Worm (Caenorhabditis elegans) whole organism, L3 larva: ENCODE data around the gene srb-13.

ENCODE experiments used
- R02D3.7 ChIP-seq: fragments of 150-350 bp; optimal IDR thresholded peaks from 2 replicates; lab custom pipeline; 2014; ENCODE audit warnings: missing biosample characterization, missing genetic modification characterization
- ZK546.5 ChIP-seq: sonication (generic microtip); optimal IDR thresholded peaks from 2 replicates; lab custom pipeline; 2017; ENCODE audit warnings: missing biosample characterization, missing genetic modification characterization
- aly-2 ChIP-seq: fragments of 150-350 bp; optimal IDR thresholded peaks from 2 replicates; lab custom pipeline; 2014; ENCODE audit warnings: missing biosample characterization, missing genetic modification characterization
- ama-1 ChIP-seq: fragments of 150-350 bp; optimal IDR thresholded peaks from 2 replicates; lab custom pipeline; 2018
- ceh-16 ChIP-seq: sonication (generic microtip); optimal IDR thresholded peaks from 2 replicates; lab custom pipeline; 2017; ENCODE audit warnings: missing biosample characterization, missing genetic modification characterization
- ceh-28 ChIP-seq: fragments of 150-350 bp; optimal IDR thresholded peaks from 2 replicates; lab custom pipeline; 2014; ENCODE audit warnings: missing biosample characterization, missing genetic modification reagents, missing genetic modification characterization
- ceh-82 ChIP-seq: fragments of 150-350 bp; optimal IDR thresholded peaks from 2 replicates; lab custom pipeline; 2014; ENCODE audit warnings: missing biosample characterization, missing genetic modification characterization
- ceh-9 ChIP-seq: sonication (generic microtip); optimal IDR thresholded peaks from 2 replicates; lab custom pipeline; 2018; ENCODE audit warnings: missing biosample characterization, missing genetic modification characterization
- daf-12 ChIP-seq: fragments of 150-350 bp; optimal IDR thresholded peaks from 2 replicates; lab custom pipeline; 2014; ENCODE audit warnings: missing biosample characterization, missing genetic modification reagents, missing genetic modification characterization
- egl-27 ChIP-seq: sonication (generic microtip); optimal IDR thresholded peaks from 4 replicates; lab custom pipeline; 2017; ENCODE audit warnings: missing biosample characterization, missing genetic modification reagents, missing genetic modification characterization
- egl-5 ChIP-seq: fragments of 150-350 bp; optimal IDR thresholded peaks from 2 replicates; lab custom pipeline; 2017; ENCODE audit warnings: missing biosample characterization, missing genetic modification reagents, missing genetic modification characterization, inconsistent platforms
- elt-3 ChIP-seq, 3 experiments: fragments of 150-350 bp in 1 of 3; sonication (generic microtip) in 2 of 3; optimal IDR thresholded peaks; 2 replicates in 2 of 3; 4 replicates in 1 of 3; lab custom pipeline; 2014 to 2017; ENCODE audit warnings: missing biosample characterization in 3 of 3, missing genetic modification characterization in 3 of 3
- eor-1 ChIP-seq, 2 experiments: fragments of 150-350 bp; optimal IDR thresholded peaks; 2 replicates each; lab custom pipeline; 2014 to 2018; ENCODE audit warnings: missing biosample characterization in 2 of 2, missing genetic modification characterization in 2 of 2
- fkh-10 ChIP-seq: sonication (generic microtip); optimal IDR thresholded peaks from 2 replicates; lab custom pipeline; 2017; ENCODE audit warnings: missing biosample characterization, missing genetic modification reagents, missing genetic modification characterization
- fkh-2 ChIP-seq: fragments of 150-350 bp; optimal IDR thresholded peaks from 2 replicates; lab custom pipeline; 2014; ENCODE audit warnings: missing biosample characterization, missing genetic modification reagents, missing genetic modification characterization
- fos-1 ChIP-seq: fragments of 150-350 bp; optimal IDR thresholded peaks from 2 replicates; lab custom pipeline; 2014; ENCODE audit warnings: missing biosample characterization, missing genetic modification characterization
- hmg-11 ChIP-seq: sonication (generic microtip); optimal IDR thresholded peaks from 2 replicates; lab custom pipeline; 2016; ENCODE audit warnings: missing genetic modification characterization, missing compliant biosample characterization
- jun-1 ChIP-seq: fragments of 150-350 bp; optimal IDR thresholded peaks from 2 replicates; lab custom pipeline; 2014; ENCODE audit warnings: missing biosample characterization, missing genetic modification reagents, missing genetic modification characterization
- lin-39 ChIP-seq: fragments of 150-350 bp; optimal IDR thresholded peaks from 2 replicates; lab custom pipeline; 2018; ENCODE audit warnings: missing biosample characterization, missing genetic modification reagents, missing genetic modification characterization
- mdl-1 ChIP-seq: fragments of 150-350 bp; optimal IDR thresholded peaks from 2 replicates; lab custom pipeline; 2014; ENCODE audit warnings: missing biosample characterization, missing genetic modification characterization
- mml-1 ChIP-seq: fragments of 150-350 bp; sonication (generic microtip); optimal IDR thresholded peaks from 3 replicates; lab custom pipeline; 2014; ENCODE audit warnings: missing biosample characterization, missing genetic modification characterization
- nfya-1 ChIP-seq: sonication (generic microtip); optimal IDR thresholded peaks from 2 replicates; lab custom pipeline; 2017; ENCODE audit warnings: missing genetic modification characterization, mild to moderate bottlenecking, missing compliant biosample characterization, antibody characterized with exemption, moderate library complexity; ENCODE audit not compliant: insufficient read depth
- nhr-11 ChIP-seq: fragments of 150-350 bp; optimal IDR thresholded peaks from 2 replicates; lab custom pipeline; 2014; ENCODE audit warnings: missing biosample characterization, missing genetic modification characterization
- nhr-12 ChIP-seq: fragments of 150-350 bp; optimal IDR thresholded peaks from 2 replicates; lab custom pipeline; 2014; ENCODE audit warnings: missing biosample characterization, missing genetic modification characterization
- nhr-23 ChIP-seq: fragments of 150-350 bp; optimal IDR thresholded peaks from 2 replicates; lab custom pipeline; 2014; ENCODE audit warnings: missing biosample characterization, missing genetic modification reagents, missing genetic modification characterization
- nhr-28 ChIP-seq: fragments of 150-350 bp; optimal IDR thresholded peaks from 2 replicates; lab custom pipeline; 2014; ENCODE audit warnings: missing biosample characterization, missing genetic modification characterization
- nhr-67 ChIP-seq: fragments of 150-350 bp; optimal IDR thresholded peaks from 2 replicates; lab custom pipeline; 2014; ENCODE audit warnings: missing biosample characterization, missing genetic modification characterization
- nhr-77 ChIP-seq: fragments of 150-350 bp; optimal IDR thresholded peaks from 2 replicates; lab custom pipeline; 2014; ENCODE audit warnings: missing biosample characterization, missing genetic modification characterization
- pha-4 ChIP-seq: fragments of 150-350 bp; optimal IDR thresholded peaks from 2 replicates; lab custom pipeline; 2014; ENCODE audit warnings: missing biosample characterization, missing genetic modification reagents, missing genetic modification characterization
- pqm-1 ChIP-seq: fragments of 150-350 bp; optimal IDR thresholded peaks from 2 replicates; lab custom pipeline; 2017; ENCODE audit warnings: missing biosample characterization, missing genetic modification characterization, inconsistent platforms
- sea-2 ChIP-seq: fragments of 150-350 bp; sonication (generic microtip); optimal IDR thresholded peaks from 4 replicates; lab custom pipeline; 2014; ENCODE audit warnings: missing biosample characterization, missing genetic modification reagents, missing genetic modification characterization
- skn-1 ChIP-seq: fragments of 150-350 bp; optimal IDR thresholded peaks from 2 replicates; lab custom pipeline; 2014; ENCODE audit warnings: missing biosample characterization, missing genetic modification characterization
- snpc-4 ChIP-seq: fragments of 150-350 bp; optimal IDR thresholded peaks from 2 replicates; lab custom pipeline; 2014; ENCODE audit warnings: missing biosample characterization, missing genetic modification characterization
- unc-39 ChIP-seq: sonication (generic microtip); optimal IDR thresholded peaks from 4 replicates; lab custom pipeline; 2017; ENCODE audit warnings: missing biosample characterization, missing genetic modification characterization
- unc-62 ChIP-seq: fragments of 150-350 bp; sonication (generic microtip); optimal IDR thresholded peaks from 4 replicates; lab custom pipeline; 2014; ENCODE audit warnings: missing biosample characterization, missing genetic modification reagents, missing genetic modification characterization
- zag-1 ChIP-seq: fragments of 150-350 bp; optimal IDR thresholded peaks from 2 replicates; lab custom pipeline; 2014; ENCODE audit warnings: missing biosample characterization, missing genetic modification characterization
- ztf-11 ChIP-seq: fragments of 150-350 bp; optimal IDR thresholded peaks from 2 replicates; lab custom pipeline; 2014; ENCODE audit warnings: missing biosample characterization, missing genetic modification characterization
- ztf-4 ChIP-seq: fragments of 150-350 bp; optimal IDR thresholded peaks from 2 replicates; lab custom pipeline; 2014; ENCODE audit warnings: missing biosample characterization, missing genetic modification characterization

The srb-13 gene

ce11 chrII:5174370-5174769 lies 16.9 kb upstream of the srb-13 start, which contains the start of gene C27D6.3:
TSS of gene C27D6.3 (minus strand) at chrII:5174470.
- TF ChIP-seq ZK546.5 (tag; lab: Kevin White, UChicago), result no peak
- no peak for TF ChIP-seq egl-27 (tag; lab: Kevin White, UChicago)
- no peak for TF ChIP-seq zag-1 (tag; lab: Kevin White, UChicago)
- no peak for TF ChIP-seq ceh-28 (tag; lab: Kevin White, UChicago)
- TF ChIP-seq pqm-1 (tag; lab: Kevin White, UChicago), result no peak
- TF ChIP-seq snpc-4 (tag; lab: Kevin White, UChicago), result no peak
- TF ChIP-seq unc-62 (GFP tag; lab: Kevin White, UChicago), result no peak
- TF ChIP-seq nhr-23 (tag; lab: Kevin White, UChicago), result no peak
- TF ChIP-seq hmg-11, result no peak
- TF ChIP-seq nhr-67 (tag; lab: Kevin White, UChicago), result no peak
- TF ChIP-seq nfya-1, result no peak
- TF ChIP-seq fkh-2 (tag; lab: Kevin White, UChicago), result no peak
- no peak for TF ChIP-seq elt-3 (tag; optimal IDR thresholded peaks at IDR 0.05; lab: Kevin White, UChicago)
- no peak for TF ChIP-seq ceh-9 (tag; lab: Kevin White, UChicago)
- TF ChIP-seq, all 47 proteins: peak for 0

- TF ChIP-seq mml-1 (no peak), nhr-12 (tag; lab: Kevin White, UChicago) (no peak), nhr-11 (tag; lab: Kevin White, UChicago) (no peak), fkh-10 (GFP tag; lab: Kevin White, UChicago) (no peak), R02D3.7 (tag; lab: Kevin White, UChicago) (no peak), nhr-28 (no peak)
- TF ChIP-seq, all 47 proteins: peak for 0
These were observed 15.0 kb upstream of the srb-13 start, which contains the start of gene C27D6.1 for ce11 chrII:5172451-5172850. TSS of gene C27D6.1 (plus strand) at chrII:5172751.

DNA sequence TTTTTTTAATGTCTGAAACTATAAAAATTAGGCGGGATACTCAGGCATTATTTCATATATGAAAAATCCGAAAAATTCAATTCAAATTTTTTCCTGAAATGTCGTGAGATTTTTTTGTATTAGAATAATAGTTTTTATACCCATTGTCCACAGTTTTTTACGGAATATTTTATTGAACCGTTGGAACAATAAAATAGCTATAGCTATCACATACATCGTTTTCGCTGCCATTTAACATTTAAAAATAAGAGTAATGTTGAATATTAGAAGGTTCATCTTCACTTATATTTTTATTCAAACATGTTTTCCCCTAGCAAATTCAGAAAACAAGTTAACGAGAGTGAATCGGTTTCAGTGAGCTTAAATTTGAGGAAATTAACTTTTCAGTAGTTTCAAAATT lies 14.2 kb upstream of the srb-13 start, which contains the start of gene C27D6.15:
Gene C27D6.15, plus strand, starts transcription at position 301 of the 400 bp plus-strand sequence.
- TF ChIP-seq egl-27 (tag; lab: Kevin White, UChicago) (no peak), skn-1 (tag; lab: Kevin White, UChicago) (no peak), zag-1 (tag; lab: Kevin White, UChicago) (no peak), snpc-4 (tag; lab: Kevin White, UChicago) (no peak), egl-5 (tag; lab: Kevin White, UChicago) (no peak), ama-1 (lab: Kevin White, UChicago) (no peak), unc-62 (GFP tag; lab: Kevin White, UChicago) (no peak), daf-12 (tag; lab: Kevin White, UChicago) (no peak), aly-2 (tag; lab: Kevin White, UChicago) (no peak)

DNA sequence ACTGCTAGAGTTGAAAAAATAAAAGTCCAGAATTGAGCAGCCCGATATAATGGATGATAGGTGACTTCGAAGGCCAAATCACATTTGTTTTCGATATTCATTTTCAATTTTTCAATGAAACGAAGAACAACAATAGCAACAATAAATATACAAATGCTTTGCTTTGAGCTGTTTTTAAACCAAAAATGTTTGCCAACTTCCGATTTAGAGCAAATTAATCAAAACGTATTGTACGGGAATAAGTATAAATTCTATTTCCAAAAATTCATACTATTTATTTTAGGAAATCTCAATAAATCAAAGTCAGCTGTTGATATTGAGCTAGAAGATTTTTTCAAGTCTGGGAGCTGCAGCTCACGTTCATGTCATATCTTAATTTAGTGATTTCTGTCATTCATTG lies 13.5 kb upstream of the srb-13 start, which contains the start of gene srb-1:
Gene srb-1, minus strand, starts transcription at position 101 of the 400 bp plus-strand sequence.
- TF ChIP-seq jun-1 (tag; lab: Kevin White, UChicago) (no peak), ceh-16 (no peak), ceh-82 (tag; lab: Kevin White, UChicago) (no peak), pha-4 (tag; lab: Kevin White, UChicago) (no peak), nfya-1 (no peak), sea-2 (GFP tag; lab: Kevin White, UChicago) (no peak), nhr-11 (tag; lab: Kevin White, UChicago) (no peak), ztf-11 (tag; lab: Kevin White, UChicago) (no peak), skn-1 (tag; lab: Kevin White, UChicago) (no peak), egl-27 (tag; lab: Kevin White, UChicago) (no peak), nhr-28 (no peak), mdl-1 (no peak), fkh-10 (GFP tag; lab: Kevin White, UChicago) (no peak), nhr-23 (tag; lab: Kevin White, UChicago) (no peak), daf-12 (tag; lab: Kevin White, UChicago) (no peak)

DNA sequence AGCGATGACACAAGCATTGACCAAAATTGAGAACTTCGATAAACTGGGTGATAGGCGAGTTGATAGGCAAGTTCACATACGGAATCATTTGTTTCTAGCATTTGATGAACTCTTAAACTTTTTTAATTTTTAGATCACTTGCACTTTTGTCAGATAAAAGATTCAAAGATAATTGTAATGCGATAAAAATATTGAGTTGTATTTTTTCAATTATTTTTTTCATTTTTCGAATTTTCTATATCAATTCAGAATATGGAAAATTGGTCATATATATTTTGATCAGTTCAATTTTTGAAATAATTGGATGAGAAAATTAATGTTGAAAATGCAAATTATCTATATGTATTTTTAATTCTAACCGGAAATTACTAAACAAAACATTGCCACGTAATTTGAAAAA lies 9.3 kb upstream of the srb-13 start, which contains the start of gene srb-3:
Gene srb-3, minus strand, starts transcription at position 101 of the 400 bp plus-strand sequence.
- TF ChIP-seq nfya-1 (no peak), nhr-67 (tag; lab: Kevin White, UChicago) (no peak), R02D3.7 (tag; lab: Kevin White, UChicago) (no peak), unc-39 (tag; lab: Kevin White, UChicago) (no peak), fkh-2 (tag; lab: Kevin White, UChicago) (no peak), skn-1 (tag; lab: Kevin White, UChicago) (no peak), mml-1 (no peak), fos-1 (no peak), hmg-11 (no peak), mdl-1 (no peak), eor-1 (tag; optimal IDR thresholded peaks at IDR 0.05; lab: Kevin White, UChicago) (no peak), ztf-4 (no peak), elt-3 (tag; optimal IDR thresholded peaks at IDR 0.05; lab: Kevin White, UChicago) (no peak), nhr-11 (tag; lab: Kevin White, UChicago) (no peak), lin-39 (tag; lab: Kevin White, UChicago) (no peak), nhr-77 (tag; lab: Kevin White, UChicago) (no peak), pqm-1 (tag; lab: Kevin White, UChicago) (no peak), unc-62 (GFP tag; lab: Kevin White, UChicago) (no peak), zag-1 (tag; lab: Kevin White, UChicago) (no peak)
- TF ChIP-seq, all 47 proteins: peak for 0
